Fruit fly (Drosophila melanogaster) S2 (cell line): Measurements from ENCODE around the gene Spn85F.

Experiments
- CG8478 ChIP-seq: fragments of >200 bp; optimal IDR thresholded peaks from 2 replicates; lab custom pipeline; 2018
- CTCF ChIP-seq, 2 experiments: fragments of >200 bp; optimal IDR thresholded peaks; 2 replicates each; lab custom pipeline; 2018

Gene Spn85F

dm6 chr3R:10039188-10039587 is 42.2 kb downstream of the Spn85F start:
- TF ChIP-seq CTCF (optimal IDR thresholded peaks at IDR 0.05; lab: Kevin White, UChicago): no peak
- TF ChIP-seq CG8478 (lab: Kevin White, UChicago): no peak

DNA sequence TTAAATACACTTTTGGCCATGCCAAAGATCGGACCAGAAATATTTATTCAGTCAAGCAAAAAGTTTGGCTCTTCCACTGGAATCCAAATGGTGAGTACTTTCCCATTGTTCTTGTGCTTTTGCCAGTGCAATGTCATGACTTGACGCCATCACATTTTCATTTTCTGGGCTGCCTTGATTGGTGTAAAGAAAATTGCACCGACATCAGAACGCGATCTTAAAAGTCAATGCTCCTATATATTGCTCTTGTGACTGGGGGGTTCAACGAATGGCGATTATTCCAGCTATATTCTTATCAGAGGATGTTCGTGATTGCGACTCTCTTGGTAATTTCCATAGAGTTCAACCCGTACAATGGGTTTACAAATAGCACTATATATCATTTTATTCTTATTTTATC is 43.5 kb downstream of the Spn85F start:
- TF ChIP-seq CG8478 (lab: Kevin White, UChicago) (no peak), CTCF (optimal IDR thresholded peaks at IDR 0.05; lab: Kevin White, UChicago) (no peak)

DNA sequence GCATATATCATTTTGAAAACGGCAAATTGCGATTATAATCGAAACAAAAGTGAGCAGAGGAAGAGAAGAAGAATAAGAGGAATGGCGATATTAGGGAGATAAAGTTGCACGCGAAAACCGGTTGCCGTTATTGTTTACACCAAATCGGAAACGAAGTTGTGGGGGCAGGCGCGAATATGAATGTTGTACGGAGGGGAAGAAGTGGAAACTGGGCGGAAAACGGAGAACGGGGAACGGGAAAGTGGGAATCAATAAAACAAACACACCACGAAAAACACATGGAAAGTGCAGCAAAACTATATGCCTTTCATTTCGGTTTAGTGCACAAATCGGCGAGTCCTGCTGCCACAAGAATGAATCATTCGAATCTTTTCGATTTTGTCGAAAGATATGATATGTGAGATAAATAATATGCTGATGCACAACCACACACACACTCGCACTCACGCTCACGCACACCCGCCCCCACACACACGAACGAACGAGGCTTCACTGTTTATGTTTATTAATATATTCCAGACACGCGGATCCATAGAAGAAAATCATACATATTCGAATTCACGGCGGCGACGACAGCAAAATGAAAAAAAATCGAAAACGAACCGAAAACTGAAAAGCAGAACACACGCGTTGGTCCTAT is 45.2 kb downstream of the Spn85F start:
- no peak for TF ChIP-seq CG8478 (lab: Kevin White, UChicago)
- TF ChIP-seq CTCF (optimal IDR thresholded peaks at IDR 0.05; lab: Kevin White, UChicago): no peak

DNA sequence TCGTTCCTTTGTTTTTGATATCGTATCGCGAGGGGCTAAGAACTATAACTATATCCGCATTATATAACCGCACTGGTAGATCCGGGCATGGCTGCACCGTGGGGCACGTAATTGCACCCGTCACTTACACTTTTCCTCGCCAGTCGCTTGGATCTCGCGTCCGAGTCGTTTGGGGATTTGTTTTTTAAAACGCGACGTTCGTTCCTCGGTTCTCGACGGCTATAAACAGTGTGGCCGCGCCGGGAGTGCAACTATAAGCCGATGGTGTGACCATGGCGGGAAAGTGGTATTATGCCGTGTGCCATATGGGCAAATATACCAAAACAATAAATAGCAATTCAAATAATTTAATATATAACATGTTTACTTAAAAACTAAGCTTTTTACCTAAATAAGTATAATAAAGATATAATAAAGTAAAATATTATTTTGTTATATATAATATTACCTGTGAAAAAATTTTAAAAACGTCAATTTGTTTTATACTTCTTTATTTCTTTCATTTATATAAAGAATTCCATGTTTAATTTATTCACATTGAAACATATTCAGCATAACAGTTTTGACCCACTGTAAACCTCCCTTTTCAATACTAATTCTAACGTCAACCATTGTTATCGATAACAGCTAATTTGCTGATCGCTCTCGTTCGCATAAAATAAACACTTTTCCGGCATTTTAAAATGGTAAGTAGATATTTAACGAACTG is 45.9 kb downstream of the Spn85F start, which contains the start of the genes Mical and CG3909:
Gene Mical (minus strand): TSS at position 232 of the 709 bp plus-strand sequence.
Gene CG3909 (plus strand): TSS at position 607 of the 709 bp plus-strand sequence.
- TF ChIP-seq CG8478 (lab: Kevin White, UChicago) (no peak), CTCF (optimal IDR thresholded peaks at IDR 0.05; lab: Kevin White, UChicago) (no peak)

DNA sequence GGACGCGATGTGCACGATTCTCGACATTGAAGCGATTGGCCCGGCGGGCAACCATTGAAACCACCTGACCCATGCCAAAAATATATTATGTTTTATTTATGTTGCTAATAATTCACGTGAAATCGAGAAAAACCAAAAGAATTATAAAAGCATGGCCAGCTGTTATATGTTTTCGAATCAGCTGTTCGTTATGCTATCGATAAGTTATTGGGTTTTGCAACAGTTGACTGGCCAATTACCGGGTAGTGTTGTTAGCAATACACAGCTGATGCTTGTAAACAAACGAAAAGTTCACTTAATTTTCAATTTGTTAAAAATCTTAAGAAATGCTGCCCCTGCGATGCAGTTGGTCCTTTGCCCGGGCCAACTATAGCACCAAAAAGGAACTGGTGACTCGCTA is 48.4 kb downstream of the Spn85F start, which contains the start of the genes CG11722 and mtTFB2:
Gene CG11722 (minus strand): TSS at position 200 of the 400 bp plus-strand sequence.
Gene mtTFB2 (plus strand): TSS at position 232 of the 400 bp plus-strand sequence.
- no peak for TF ChIP-seq CG8478 (lab: Kevin White, UChicago)
- no peak for TF ChIP-seq CTCF (optimal IDR thresholded peaks at IDR 0.05; lab: Kevin White, UChicago)

- no peak for TF ChIP-seq CG8478 (lab: Kevin White, UChicago)
- TF ChIP-seq CTCF (optimal IDR thresholded peaks at IDR 0.05; lab: Kevin White, UChicago): no peak
Observed at dm6 chr3R:10048035-10048774, 51.2 kb downstream of the Spn85F start.

- no peak for TF ChIP-seq CG8478 (lab: Kevin White, UChicago)
- TF ChIP-seq CTCF (optimal IDR thresholded peaks at IDR 0.05; lab: Kevin White, UChicago): no peak
Observed at dm6 chr3R:10048775-10048841, 51.6 kb downstream of the Spn85F start, which contains the start of gene CG12811. Gene CG12811 (minus strand): TSS chr3R:10048797.

- TF ChIP-seq CG8478 (lab: Kevin White, UChicago) (no peak), CTCF (optimal IDR thresholded peaks at IDR 0.05; lab: Kevin White, UChicago) (no peak)
Observed at dm6 chr3R:10048842-10049527, 52.0 kb downstream of the Spn85F start, which contains the start of gene ohgt. Gene ohgt (plus strand): TSS chr3R:10049199.
